Worm (Caenorhabditis elegans): ENCODE results near the gene immp-2.

- no peak for TF ChIP-seq snpc-3.4 (tag; optimal IDR thresholded peaks at IDR 0.05)
- no peak for TF ChIP-seq unc-62 (GFP tag; optimal IDR thresholded peaks at IDR 0.05)
- TF ChIP-seq fkh-3 (tag; optimal IDR thresholded peaks at IDR 0.05) = no peak
- no peak for TF ChIP-seq pha-4 (tag; optimal IDR thresholded peaks at IDR 0.05)
- no peak for TF ChIP-seq lin-54 (GFP tag; optimal IDR thresholded peaks at IDR 0.05)
- no peak for TF ChIP-seq ztf-28 (GFP tag; IDR thresholded peaks at IDR 0.05)
- TF ChIP-seq ccch-3 (GFP tag; optimal IDR thresholded peaks at IDR 0.05) = no peak
- TF ChIP-seq C06A6.2 (GFP tag; conservative IDR thresholded peaks at IDR 0.05) = no peak
- no peak for TF ChIP-seq tbx-9 (tag; optimal IDR thresholded peaks at IDR 0.05; ENCODE audit: borderline replicate concordance)
- no peak for TF ChIP-seq nhr-90 (tag; optimal IDR thresholded peaks at IDR 0.05)
- TF ChIP-seq nhr-27 (tag; optimal IDR thresholded peaks at IDR 0.05) = no peak
- no peak for TF ChIP-seq sptf-2 (GFP tag; optimal IDR thresholded peaks at IDR 0.05)
- no peak for TF ChIP-seq ama-1 (optimal IDR thresholded peaks at IDR 0.05)
- TF ChIP-seq ama-1 (GFP tag; optimal IDR thresholded peaks at IDR 0.05) = no peak
These were observed 33.3 kb downstream of the immp-2 start for ce11 chrIV:972401-972800.
